Fruit fly (Drosophila melanogaster): ENCODE measurements around the gene Ets65A.
A peak's percentile ranks its signal among the peaks of the same experiment; 100 is the strongest.

Gene Ets65A

DNA sequence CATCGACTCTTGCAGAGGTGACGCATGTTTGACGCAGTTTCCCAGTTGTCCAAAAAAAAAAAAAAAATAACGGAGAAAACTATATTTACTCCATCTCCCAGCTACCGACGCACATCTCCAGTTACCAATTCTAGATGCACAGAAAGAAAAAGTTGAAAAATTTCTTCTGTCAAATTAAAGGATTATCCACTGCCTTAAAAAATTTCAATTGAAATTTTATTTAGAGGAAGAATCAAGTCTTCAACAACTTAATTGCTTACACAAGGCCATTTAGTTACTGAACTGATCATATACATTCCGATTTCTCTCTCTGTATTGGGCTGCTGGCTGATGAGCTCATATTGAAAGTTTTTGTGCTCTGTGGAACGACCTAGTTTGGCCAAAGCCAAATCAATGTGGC lies 11.4 kb upstream of the Ets65A start:
- TF ChIP-seq foxo (GFP tag; optimal IDR thresholded peaks at IDR 0.05) (peak in 1 of 2 experiments; percentile 0), Dif (GFP tag; optimal IDR thresholded peaks at IDR 0.05; ENCODE audit: partially characterized antibody) (no peak)

DNA sequence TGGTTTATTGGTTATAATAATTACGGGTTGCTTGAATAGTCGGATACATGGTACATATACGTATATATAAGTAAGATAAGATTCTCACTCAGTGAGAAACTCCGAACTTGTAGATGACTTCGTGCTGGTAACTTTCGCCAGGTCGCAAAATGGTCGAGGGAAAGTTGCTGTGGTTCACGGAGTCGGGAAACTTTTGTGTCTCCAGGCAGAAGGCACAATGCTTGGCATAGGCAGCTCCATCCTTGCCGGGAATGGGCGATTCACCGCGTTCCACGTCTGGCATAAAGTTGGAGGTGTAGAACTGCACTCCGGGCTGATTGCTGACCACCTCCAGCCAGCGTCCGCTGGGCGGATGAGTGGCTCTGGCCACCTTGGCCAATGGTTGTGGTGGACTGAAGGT lies 4.2 kb upstream of the Ets65A start, which contains the start of gene CG10469:
Gene CG10469, minus strand, starts transcription at position 101 of the 400 bp plus-strand sequence.
- TF ChIP-seq rgr (GFP tag; optimal IDR thresholded peaks at IDR 0.05) (no peak), usp (GFP tag; optimal IDR thresholded peaks at IDR 0.05) (no peak), OdsH (GFP tag; optimal IDR thresholded peaks at IDR 0.05) (no peak), Dfd (GFP tag; optimal IDR thresholded peaks at IDR 0.05) (no peak), dl (GFP tag; optimal IDR thresholded peaks at IDR 0.05; ENCODE audit: insufficient read depth in 1 of 2, partially characterized antibody in 2 of 2) (no peak)

- TF ChIP-seq Hr83 (GFP tag; optimal IDR thresholded peaks at IDR 0.05; ENCODE audit: poor library complexity, severe bottlenecking) (peak; percentile 72), Abd-B (GFP tag; optimal IDR thresholded peaks at IDR 0.05) (no peak), psq (GFP tag; optimal IDR thresholded peaks at IDR 0.05) (peak; percentile 89), pan (optimal IDR thresholded peaks at IDR 0.05) (no peak), Myc (optimal IDR thresholded peaks at IDR 0.05) (no peak), CrebA (GFP tag; optimal IDR thresholded peaks at IDR 0.05; ENCODE audit: borderline replicate concordance) (peak; percentile 7), Sp1 (GFP tag; optimal IDR thresholded peaks at IDR 0.05) (peak; percentile 85), Dfd (GFP tag; optimal IDR thresholded peaks at IDR 0.05) (no peak), Hr78 (GFP tag; optimal IDR thresholded peaks at IDR 0.05) (no peak), brk (GFP tag; optimal IDR thresholded peaks at IDR 0.05) (peak; percentile 90), OdsH (GFP tag; optimal IDR thresholded peaks at IDR 0.05) (peak; percentile 89), sv (GFP tag; optimal IDR thresholded peaks at IDR 0.05) (peak; percentile 92), woc (GFP tag; optimal IDR thresholded peaks at IDR 0.05) (peak; percentile 63), rgr (GFP tag; optimal IDR thresholded peaks at IDR 0.05) (peak; percentile 94), sage (GFP tag; optimal IDR thresholded peaks at IDR 0.05) (peak; percentile 52), ey (GFP tag; optimal IDR thresholded peaks at IDR 0.05) (peak; percentile 85), CG32264 (GFP tag; optimal IDR thresholded peaks at IDR 0.05) (peak; percentile 19), dmrt93B (GFP tag; optimal IDR thresholded peaks at IDR 0.05) (peak; percentile 91), usp (GFP tag; optimal IDR thresholded peaks at IDR 0.05) (no peak), Mio (GFP tag; optimal IDR thresholded peaks at IDR 0.05) (no peak), Rel (GFP tag; optimal IDR thresholded peaks at IDR 0.05) (no peak), Rel (tag; optimal IDR thresholded peaks at IDR 0.05) (peak; percentile 50), N (GFP tag; optimal IDR thresholded peaks at IDR 0.05) (no peak), foxo (GFP tag; optimal IDR thresholded peaks at IDR 0.05) (peak in 1 of 2 experiments; percentile 92), Dif (GFP tag; optimal IDR thresholded peaks at IDR 0.05; ENCODE audit: partially characterized antibody) (no peak), dl (GFP tag; optimal IDR thresholded peaks at IDR 0.05; ENCODE audit: insufficient read depth in 1 of 2, partially characterized antibody in 2 of 2) (no peak), HLH106 (tag; optimal IDR thresholded peaks at IDR 0.05) (peak; percentile 92), lola (GFP tag; optimal IDR thresholded peaks at IDR 0.05) (no peak), Hnf4 (GFP tag; optimal IDR thresholded peaks at IDR 0.05) (peak; percentile 89), Jra (GFP tag; optimal IDR thresholded peaks at IDR 0.05) (peak; percentile 75), dsf (GFP tag; optimal IDR thresholded peaks at IDR 0.05; ENCODE audit: borderline replicate concordance) (peak; percentile 57), CG9705 (GFP tag; optimal IDR thresholded peaks at IDR 0.05) (peak; percentile 88), GATAd (GFP tag; optimal IDR thresholded peaks at IDR 0.05) (peak; percentile 77), h (GFP tag; optimal IDR thresholded peaks at IDR 0.05) (peak; percentile 89), jim (GFP tag; optimal IDR thresholded peaks at IDR 0.05) (no peak), tai (GFP tag; optimal IDR thresholded peaks at IDR 0.05) (peak; percentile 90), Vsx2 (GFP tag; optimal IDR thresholded peaks at IDR 0.05; ENCODE audit: partially characterized antibody) (no peak), fru (GFP tag; optimal IDR thresholded peaks at IDR 0.05) (peak; percentile 81), br (GFP tag; optimal IDR thresholded peaks at IDR 0.05) (peak; percentile 59)
These were observed 2.7 kb upstream of the Ets65A start, which contains the start of the genes CG10467 and loj for dm6 chr3L:6094697-6095096. Gene CG10467, minus strand, starts transcription at chr3L:6094747. Gene loj, plus strand, starts transcription at chr3L:6094987.
